Worm (Caenorhabditis elegans) whole organism, L2 larva: Measurements from ENCODE around the gene srd-54.

Source experiments
- R02D3.7 ChIP-seq: fragments of 150-350 bp; optimal IDR thresholded peaks from 2 replicates; lab custom pipeline; 2014; ENCODE audit warnings: missing biosample characterization, missing genetic modification characterization
- ZK546.5 ChIP-seq: sonication (generic microtip); optimal IDR thresholded peaks from 2 replicates; lab custom pipeline; 2017; ENCODE audit warnings: missing biosample characterization, missing genetic modification characterization
- aly-2 ChIP-seq: fragments of 150-350 bp; optimal IDR thresholded peaks from 2 replicates; lab custom pipeline; 2014; ENCODE audit warnings: missing biosample characterization, missing genetic modification characterization
- blmp-1 ChIP-seq: sonication (generic microtip); optimal IDR thresholded peaks from 2 replicates; lab custom pipeline; 2017; ENCODE audit warnings: missing genetic modification characterization, mild to moderate bottlenecking, missing compliant biosample characterization, antibody characterized with exemption, moderate library complexity; ENCODE audit not compliant: insufficient read depth
- ceh-16 ChIP-seq: fragments of 150-350 bp; optimal IDR thresholded peaks from 2 replicates; lab custom pipeline; 2014; ENCODE audit warnings: missing biosample characterization, missing genetic modification characterization
- ceh-82 ChIP-seq: fragments of 150-350 bp; optimal IDR thresholded peaks from 2 replicates; lab custom pipeline; 2014; ENCODE audit warnings: missing biosample characterization, missing genetic modification characterization
- crh-2 ChIP-seq: sonication (generic microtip); optimal IDR thresholded peaks from 2 replicates; lab custom pipeline; 2017; ENCODE audit warnings: missing biosample characterization, missing genetic modification characterization
- dmd-4 ChIP-seq: sonication (generic microtip); optimal IDR thresholded peaks from 2 replicates; lab custom pipeline; 2017; ENCODE audit warnings: missing biosample characterization, missing genetic modification characterization
- elt-3 ChIP-seq: sonication (generic microtip); optimal IDR thresholded peaks from 2 replicates; lab custom pipeline; 2017; ENCODE audit warnings: missing biosample characterization, missing genetic modification characterization
- fos-1 ChIP-seq: fragments of 150-350 bp; optimal IDR thresholded peaks from 2 replicates; lab custom pipeline; 2014; ENCODE audit warnings: missing biosample characterization, missing genetic modification characterization
- gmeb-1 ChIP-seq: fragments of 150-350 bp; optimal IDR thresholded peaks from 2 replicates; lab custom pipeline; 2014; ENCODE audit warnings: missing biosample characterization, missing genetic modification characterization
- lin-11 ChIP-seq: fragments of 150-350 bp; sonication (generic microtip); optimal IDR thresholded peaks from 2 replicates; lab custom pipeline; 2014; ENCODE audit warnings: missing biosample characterization, missing genetic modification characterization, inconsistent platforms, mixed read lengths
- lin-13 ChIP-seq: fragments of 150-350 bp; optimal IDR thresholded peaks from 2 replicates; lab custom pipeline; 2014; ENCODE audit warnings: missing biosample characterization, missing genetic modification reagents, missing genetic modification characterization
- lsy-2 ChIP-seq, 2 experiments: fragments of 150-350 bp in 1 of 2; sonication (generic microtip) in 1 of 2; optimal IDR thresholded peaks; 2 replicates each; lab custom pipeline; 2014 to 2017; ENCODE audit warnings: missing biosample characterization in 2 of 2, missing genetic modification characterization in 2 of 2
- mab-5 ChIP-seq: fragments of 150-350 bp; optimal IDR thresholded peaks from 2 replicates; lab custom pipeline; 2014; ENCODE audit warnings: missing biosample characterization, missing genetic modification characterization
- mdl-1 ChIP-seq, 2 experiments: fragments of 150-350 bp in 1 of 2; sonication (generic microtip) in 1 of 2; optimal IDR thresholded peaks; 2 replicates each; lab custom pipeline; 2017; ENCODE audit warnings: missing biosample characterization in 2 of 2, missing genetic modification characterization in 2 of 2
- nhr-10 ChIP-seq: sonication (generic microtip); optimal IDR thresholded peaks from 2 replicates; lab custom pipeline; 2017; ENCODE audit warnings: missing biosample characterization, missing genetic modification characterization
- nhr-11 ChIP-seq: fragments of 150-350 bp; optimal IDR thresholded peaks from 2 replicates; lab custom pipeline; 2014; ENCODE audit warnings: missing biosample characterization, missing genetic modification characterization
- nhr-129 ChIP-seq: fragments of 150-350 bp; optimal IDR thresholded peaks from 2 replicates; lab custom pipeline; 2014; ENCODE audit warnings: missing biosample characterization, missing genetic modification characterization
- nhr-21 ChIP-seq: fragments of 150-350 bp; optimal IDR thresholded peaks from 2 replicates; lab custom pipeline; 2014; ENCODE audit warnings: missing biosample characterization, missing genetic modification characterization
- nhr-23 ChIP-seq: fragments of 150-350 bp; optimal IDR thresholded peaks from 2 replicates; lab custom pipeline; 2014; ENCODE audit warnings: missing biosample characterization, missing genetic modification reagents, missing genetic modification characterization
- nhr-25 ChIP-seq: fragments of 150-350 bp; sonication (generic microtip); optimal IDR thresholded peaks from 3 replicates; lab custom pipeline; 2014; ENCODE audit warnings: missing biosample characterization, missing genetic modification characterization
- nhr-6 ChIP-seq: fragments of 150-350 bp; optimal IDR thresholded peaks from 2 replicates; lab custom pipeline; 2014; ENCODE audit warnings: missing biosample characterization, missing genetic modification characterization
- nhr-77 ChIP-seq: fragments of 150-350 bp; optimal IDR thresholded peaks from 2 replicates; lab custom pipeline; 2014; ENCODE audit warnings: missing biosample characterization, missing genetic modification characterization
- peb-1 ChIP-seq: fragments of 150-350 bp; optimal IDR thresholded peaks from 2 replicates; lab custom pipeline; 2014; ENCODE audit warnings: missing biosample characterization, missing genetic modification characterization
- sem-4 ChIP-seq: fragments of 150-350 bp; optimal IDR thresholded peaks from 2 replicates; lab custom pipeline; 2014; ENCODE audit warnings: missing biosample characterization, missing genetic modification reagents, missing genetic modification characterization
- sma-3 ChIP-seq: sonication (generic microtip); optimal IDR thresholded peaks from 2 replicates; lab custom pipeline; 2016; ENCODE audit warnings: missing genetic modification reagents, missing genetic modification characterization, missing compliant biosample characterization
- sma-9 ChIP-seq, 2 experiments: fragments of 150-350 bp in 1 of 2; sonication (generic microtip) in 1 of 2; optimal IDR thresholded peaks; 2 replicates each; lab custom pipeline; 2014 to 2016; ENCODE audit warnings: missing genetic modification characterization in 2 of 2, mild to moderate bottlenecking in 1 of 2, missing biosample characterization in 1 of 2, missing compliant biosample characterization in 1 of 2, missing genetic modification reagents in 1 of 2, moderate library complexity in 1 of 2
- snpc-4 ChIP-seq: fragments of 150-350 bp; optimal IDR thresholded peaks from 2 replicates; lab custom pipeline; 2014; ENCODE audit warnings: missing biosample characterization, missing genetic modification characterization
- unc-55 ChIP-seq: fragments of 150-350 bp; sonication (generic microtip); optimal IDR thresholded peaks from 3 replicates; lab custom pipeline; 2014; ENCODE audit warnings: missing biosample characterization, missing genetic modification reagents, missing genetic modification characterization
- unc-62 ChIP-seq: fragments of 150-350 bp; optimal IDR thresholded peaks from 2 replicates; lab custom pipeline; 2014; ENCODE audit warnings: missing biosample characterization, missing genetic modification reagents, missing genetic modification characterization
- zag-1 ChIP-seq: fragments of 150-350 bp; optimal IDR thresholded peaks from 2 replicates; lab custom pipeline; 2014; ENCODE audit warnings: missing biosample characterization, missing genetic modification characterization
- ztf-11 ChIP-seq: sonication (generic microtip); optimal IDR thresholded peaks from 2 replicates; lab custom pipeline; 2017; ENCODE audit warnings: missing biosample characterization, missing genetic modification characterization
- ztf-4 ChIP-seq: fragments of 150-350 bp; optimal IDR thresholded peaks from 2 replicates; lab custom pipeline; 2014; ENCODE audit warnings: missing biosample characterization, missing genetic modification characterization

srd-54 gene

DNA sequence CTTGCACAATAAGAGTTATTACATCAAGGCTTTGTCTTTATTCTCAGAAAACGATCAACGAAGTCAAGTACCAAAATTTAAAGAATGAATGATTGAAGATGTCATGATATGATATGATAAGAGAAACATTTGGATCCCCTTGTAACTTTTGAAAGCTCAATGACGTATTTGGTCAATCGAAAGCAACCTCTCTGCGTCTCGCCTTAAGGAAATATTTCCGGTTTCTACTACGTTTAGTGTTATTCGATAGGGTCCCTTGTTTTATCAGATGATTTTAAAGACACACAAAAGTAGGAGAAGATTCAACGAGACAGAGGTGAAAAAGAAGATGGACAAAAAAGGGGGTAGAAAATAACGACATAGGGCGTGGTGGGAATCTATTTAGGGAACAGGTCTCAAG is 19.2 kb upstream of the srd-54 start:
- TF ChIP-seq ztf-11 (tag; lab: Kevin White, UChicago): no peak
- TF ChIP-seq lin-13: no peak
- no peak for TF ChIP-seq ceh-16 (tag; lab: Kevin White, UChicago)
- TF ChIP-seq blmp-1 (tag; lab: Kevin White, UChicago): peak; percentile 33
- no peak for TF ChIP-seq nhr-11 (tag; lab: Kevin White, UChicago)
- no peak for TF ChIP-seq peb-1
- peak; percentile 30 for TF ChIP-seq nhr-21 (tag; lab: Kevin White, UChicago)
- peak; percentile 56 for TF ChIP-seq sma-9 (GFP tag; optimal IDR thresholded peaks at IDR 0.05; lab: Kevin White, UChicago)
- no peak for TF ChIP-seq sma-9 (tag; optimal IDR thresholded peaks at IDR 0.05; lab: Kevin White, UChicago)
- no peak for TF ChIP-seq ZK546.5 (tag; lab: Kevin White, UChicago)
- no peak for TF ChIP-seq lsy-2 (tag; optimal IDR thresholded peaks at IDR 0.05; lab: Kevin White, UChicago)
- TF ChIP-seq nhr-129 (tag; lab: Kevin White, UChicago): peak; percentile 49
- TF ChIP-seq lin-11 (tag; lab: Kevin White, UChicago): no peak
- TF ChIP-seq nhr-25 (tag; lab: Kevin White, UChicago): peak; percentile 79

DNA sequence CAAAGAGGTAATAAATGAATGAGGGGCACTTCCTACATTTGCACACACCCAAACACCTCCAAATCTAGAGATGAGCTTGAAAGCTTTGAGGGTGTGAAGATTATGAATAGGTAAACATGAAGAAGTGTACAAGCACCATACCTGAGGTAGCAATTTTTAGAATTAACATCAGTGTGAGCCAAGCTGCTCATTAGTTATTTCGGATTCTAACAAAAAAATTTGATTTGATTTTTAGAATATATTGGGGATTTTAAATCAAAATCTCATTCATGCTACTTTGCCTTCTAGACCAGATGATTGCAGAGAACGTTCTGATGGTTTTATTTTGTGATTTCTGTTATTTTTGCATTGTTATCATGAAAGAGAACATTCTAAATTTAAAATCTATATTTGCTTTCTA is 18.7 kb upstream of the srd-54 start:
- TF ChIP-seq unc-62 (GFP tag; lab: Kevin White, UChicago): no peak
- no peak for TF ChIP-seq sma-9 (GFP tag; optimal IDR thresholded peaks at IDR 0.05; lab: Kevin White, UChicago)
- TF ChIP-seq sma-9 (tag; optimal IDR thresholded peaks at IDR 0.05; lab: Kevin White, UChicago): no peak
- no peak for TF ChIP-seq lin-13
- no peak for TF ChIP-seq nhr-11 (tag; lab: Kevin White, UChicago)
- TF ChIP-seq dmd-4 (tag; lab: Kevin White, UChicago): no peak
- TF ChIP-seq nhr-77: no peak
- no peak for TF ChIP-seq mab-5 (tag; lab: Kevin White, UChicago)
- no peak for TF ChIP-seq nhr-129 (tag; lab: Kevin White, UChicago)
- TF ChIP-seq nhr-10 (tag; lab: Kevin White, UChicago): no peak
- no peak for TF ChIP-seq lsy-2 (tag; optimal IDR thresholded peaks at IDR 0.05; lab: Kevin White, UChicago)
- no peak for TF ChIP-seq R02D3.7 (tag; lab: Kevin White, UChicago)
- TF ChIP-seq ztf-4 (tag; lab: Kevin White, UChicago): no peak
- no peak for TF ChIP-seq ceh-82 (tag; lab: Kevin White, UChicago)
- no peak for TF ChIP-seq ceh-16 (tag; lab: Kevin White, UChicago)
- no peak for TF ChIP-seq sem-4 (tag; lab: Kevin White, UChicago)
- no peak for TF ChIP-seq gmeb-1
- TF ChIP-seq zag-1 (tag; lab: Kevin White, UChicago): no peak
- TF ChIP-seq peb-1: no peak
- no peak for TF ChIP-seq nhr-25 (tag; lab: Kevin White, UChicago)
- no peak for TF ChIP-seq elt-3 (tag; lab: Kevin White, UChicago)

DNA sequence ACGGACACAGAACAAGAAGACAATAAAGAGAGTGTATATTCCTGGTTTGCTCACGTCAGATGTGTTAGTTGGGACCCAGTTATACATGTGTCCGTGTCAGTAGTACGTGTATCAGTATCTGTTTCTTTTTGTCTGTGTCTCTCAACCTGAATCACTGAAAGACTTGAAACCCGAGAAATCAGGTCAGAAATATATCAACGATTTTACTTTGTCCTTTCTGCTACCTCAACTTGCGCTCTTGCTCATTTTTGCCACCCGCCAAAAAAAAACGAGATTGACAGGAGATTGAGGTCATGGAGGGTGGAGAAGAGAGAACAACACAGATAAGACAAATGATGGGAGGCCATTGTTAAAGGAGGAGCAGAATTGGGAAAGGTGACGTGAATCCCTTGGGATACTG is 12.9 kb upstream of the srd-54 start:
- TF ChIP-seq sma-3 (GFP tag; lab: Kevin White, UChicago) (no peak), blmp-1 (tag; lab: Kevin White, UChicago) (no peak), nhr-129 (tag; lab: Kevin White, UChicago) (peak; percentile 42)

DNA sequence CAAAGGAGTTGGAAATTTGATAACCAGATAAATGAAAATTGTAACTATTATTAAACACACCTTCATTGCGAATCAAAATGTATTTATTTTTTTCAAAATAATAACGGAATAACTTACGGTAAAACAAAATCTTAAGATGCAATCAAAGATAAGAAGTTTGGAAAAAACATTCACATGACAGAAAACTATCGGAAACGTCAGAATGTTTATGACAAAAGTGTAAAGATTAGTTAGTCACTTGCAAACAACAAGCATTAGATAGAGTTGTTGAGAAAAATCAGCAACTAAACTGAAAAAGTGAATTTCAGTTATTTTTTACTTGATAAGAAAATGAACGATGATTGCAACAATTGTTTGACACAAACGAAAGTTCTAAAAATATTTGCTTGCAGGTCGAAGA is 12.3 kb upstream of the srd-54 start:
- no peak for TF ChIP-seq nhr-77
- TF ChIP-seq ztf-11 (tag; lab: Kevin White, UChicago): no peak
- TF ChIP-seq nhr-10 (tag; lab: Kevin White, UChicago): no peak
- no peak for TF ChIP-seq nhr-6 (tag; lab: Kevin White, UChicago)
- TF ChIP-seq crh-2: peak; percentile 28
- no peak for TF ChIP-seq ceh-82 (tag; lab: Kevin White, UChicago)
- peak; percentile 44 for TF ChIP-seq nhr-129 (tag; lab: Kevin White, UChicago)

DNA sequence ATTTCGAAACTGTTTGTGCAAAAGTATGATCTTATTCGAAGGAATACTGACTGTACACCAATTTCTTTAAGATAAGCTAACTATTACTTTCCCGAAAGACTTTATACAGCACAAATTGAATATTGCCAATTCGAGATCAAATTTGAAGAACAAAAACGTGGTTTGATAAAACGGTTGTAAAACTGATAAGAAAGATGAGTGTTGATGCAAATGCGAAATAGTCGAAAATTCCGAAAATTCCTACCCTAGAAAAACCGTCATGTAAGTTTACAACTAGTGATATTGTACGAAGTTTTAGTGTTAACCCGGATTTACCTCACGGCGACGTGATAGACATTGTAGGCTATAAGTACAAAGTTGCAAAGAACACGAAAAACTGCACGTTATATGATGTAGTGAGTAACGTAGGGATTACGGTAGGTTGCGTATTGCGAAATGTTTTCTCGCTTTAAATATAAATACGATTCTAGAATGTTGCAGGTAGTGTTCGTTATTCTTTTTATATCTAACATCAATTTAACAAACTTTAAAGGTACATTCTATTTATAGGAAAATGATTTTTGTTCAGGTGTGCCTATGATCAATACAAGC is 11.5 kb upstream of the srd-54 start:
- TF ChIP-seq nhr-23 (tag; lab: Kevin White, UChicago): no peak
- TF ChIP-seq mab-5 (tag; lab: Kevin White, UChicago): no peak
- TF ChIP-seq nhr-10 (tag; lab: Kevin White, UChicago): no peak
- TF ChIP-seq nhr-25 (tag; lab: Kevin White, UChicago): no peak
- TF ChIP-seq fos-1 (tag; lab: Kevin White, UChicago): peak; percentile 27
- peak; percentile 38 for TF ChIP-seq crh-2
- TF ChIP-seq sma-3 (GFP tag; lab: Kevin White, UChicago): no peak
- TF ChIP-seq ceh-16 (tag; lab: Kevin White, UChicago): no peak
- peak; percentile 38 for TF ChIP-seq sma-9 (GFP tag; optimal IDR thresholded peaks at IDR 0.05; lab: Kevin White, UChicago)
- TF ChIP-seq sma-9 (tag; optimal IDR thresholded peaks at IDR 0.05; lab: Kevin White, UChicago): no peak
- TF ChIP-seq R02D3.7 (tag; lab: Kevin White, UChicago): no peak
- TF ChIP-seq unc-55 (GFP tag; lab: Kevin White, UChicago): no peak
- TF ChIP-seq aly-2 (tag; lab: Kevin White, UChicago): no peak
- no peak for TF ChIP-seq snpc-4
- TF ChIP-seq lsy-2 (tag; optimal IDR thresholded peaks at IDR 0.05; lab: Kevin White, UChicago): peak in 1 of 2 experiments; percentile 62
- TF ChIP-seq nhr-129 (tag; lab: Kevin White, UChicago): peak; percentile 83
- no peak for TF ChIP-seq lin-13
- no peak for TF ChIP-seq peb-1
- TF ChIP-seq gmeb-1: no peak
- TF ChIP-seq mdl-1 (tag; optimal IDR thresholded peaks at IDR 0.05; lab: Kevin White, UChicago): no peak
- TF ChIP-seq ceh-82 (tag; lab: Kevin White, UChicago): no peak
